Fruit fly (Drosophila melanogaster): Measurements from ENCODE around the gene ATPsynD.

Gene ATPsynD

dm6 chr3R:19094799-19095418 lies at the start of gene ATPsynD, which contains the start of gene mRpL55:
TSS of gene ATPsynD (plus strand) at chr3R:19095000.
TSS of gene mRpL55 (minus strand) at chr3R:19094905.
- TF ChIP-seq usp (GFP tag; optimal IDR thresholded peaks at IDR 0.05) (no peak), EcR (GFP tag; optimal IDR thresholded peaks at IDR 0.05) (no peak), Dll (optimal IDR thresholded peaks at IDR 0.05) (no peak), psq (optimal IDR thresholded peaks at IDR 0.05) (no peak), CG8478 (optimal IDR thresholded peaks at IDR 0.05) (no peak)

- TF ChIP-seq CG8478 (optimal IDR thresholded peaks at IDR 0.05), result no peak
Observed at dm6 chr3R:19051247-19051646, 43.6 kb upstream of the ATPsynD start.

dm6 chr3R:19052475-19052874 lies 42.3 kb upstream of the ATPsynD start:
- no peak for TF ChIP-seq usp (GFP tag; optimal IDR thresholded peaks at IDR 0.05)
- TF ChIP-seq EcR (GFP tag; optimal IDR thresholded peaks at IDR 0.05), result no peak
- no peak for TF ChIP-seq psq (optimal IDR thresholded peaks at IDR 0.05)
- TF ChIP-seq Dll (optimal IDR thresholded peaks at IDR 0.05), result no peak
- TF ChIP-seq pan (optimal IDR thresholded peaks at IDR 0.05), result no peak
- TF ChIP-seq CG8478 (optimal IDR thresholded peaks at IDR 0.05), result no peak

dm6 chr3R:19054839-19055238 lies 40.0 kb upstream of the ATPsynD start:
- TF ChIP-seq pan (optimal IDR thresholded peaks at IDR 0.05) (no peak), usp (GFP tag; optimal IDR thresholded peaks at IDR 0.05) (no peak), CG8478 (optimal IDR thresholded peaks at IDR 0.05) (no peak)

- no peak for TF ChIP-seq CG8478 (optimal IDR thresholded peaks at IDR 0.05)
- TF ChIP-seq psq (optimal IDR thresholded peaks at IDR 0.05), result no peak
- TF ChIP-seq Dll (optimal IDR thresholded peaks at IDR 0.05), result no peak
- no peak for TF ChIP-seq pan (optimal IDR thresholded peaks at IDR 0.05)
- TF ChIP-seq usp (GFP tag; optimal IDR thresholded peaks at IDR 0.05), result no peak
- no peak for TF ChIP-seq EcR (GFP tag; optimal IDR thresholded peaks at IDR 0.05)
Observed at dm6 chr3R:19056884-19057283, 37.9 kb upstream of the ATPsynD start.

dm6 chr3R:19058384-19058783 lies 36.4 kb upstream of the ATPsynD start:
- TF ChIP-seq Dll (optimal IDR thresholded peaks at IDR 0.05) (no peak), usp (GFP tag; optimal IDR thresholded peaks at IDR 0.05) (no peak), EcR (GFP tag; optimal IDR thresholded peaks at IDR 0.05) (no peak), CG8478 (optimal IDR thresholded peaks at IDR 0.05) (no peak), pan (optimal IDR thresholded peaks at IDR 0.05) (no peak), psq (optimal IDR thresholded peaks at IDR 0.05) (no peak)

- TF ChIP-seq pan (optimal IDR thresholded peaks at IDR 0.05), result no peak
Observed at dm6 chr3R:19059285-19059684, 35.5 kb upstream of the ATPsynD start.

dm6 chr3R:19060173-19060572 lies 34.6 kb upstream of the ATPsynD start:
- no peak for TF ChIP-seq psq (optimal IDR thresholded peaks at IDR 0.05)
- TF ChIP-seq usp (GFP tag; optimal IDR thresholded peaks at IDR 0.05), result no peak
- no peak for TF ChIP-seq pan (optimal IDR thresholded peaks at IDR 0.05)
- no peak for TF ChIP-seq EcR (GFP tag; optimal IDR thresholded peaks at IDR 0.05)
- no peak for TF ChIP-seq Dll (optimal IDR thresholded peaks at IDR 0.05)
- TF ChIP-seq CG8478 (optimal IDR thresholded peaks at IDR 0.05), result no peak

dm6 chr3R:19062549-19062948 lies 32.3 kb upstream of the ATPsynD start:
- TF ChIP-seq CG8478 (optimal IDR thresholded peaks at IDR 0.05) (no peak), pan (optimal IDR thresholded peaks at IDR 0.05) (no peak), Dll (optimal IDR thresholded peaks at IDR 0.05) (no peak), EcR (GFP tag; optimal IDR thresholded peaks at IDR 0.05) (no peak), usp (GFP tag; optimal IDR thresholded peaks at IDR 0.05) (no peak), psq (optimal IDR thresholded peaks at IDR 0.05) (no peak)

dm6 chr3R:19064037-19064664 lies 30.6 kb upstream of the ATPsynD start:
- TF ChIP-seq EcR (GFP tag; optimal IDR thresholded peaks at IDR 0.05), result no peak
- no peak for TF ChIP-seq psq (optimal IDR thresholded peaks at IDR 0.05)
- no peak for TF ChIP-seq CG8478 (optimal IDR thresholded peaks at IDR 0.05)
- TF ChIP-seq usp (GFP tag; optimal IDR thresholded peaks at IDR 0.05), result no peak
- TF ChIP-seq Dll (optimal IDR thresholded peaks at IDR 0.05), result no peak
- no peak for TF ChIP-seq pan (optimal IDR thresholded peaks at IDR 0.05)

dm6 chr3R:19065474-19065873 lies 29.3 kb upstream of the ATPsynD start:
- TF ChIP-seq psq (optimal IDR thresholded peaks at IDR 0.05), result no peak
- no peak for TF ChIP-seq Dll (optimal IDR thresholded peaks at IDR 0.05)
- TF ChIP-seq CG8478 (optimal IDR thresholded peaks at IDR 0.05), result no peak
- no peak for TF ChIP-seq pan (optimal IDR thresholded peaks at IDR 0.05)
- no peak for TF ChIP-seq EcR (GFP tag; optimal IDR thresholded peaks at IDR 0.05)
- no peak for TF ChIP-seq usp (GFP tag; optimal IDR thresholded peaks at IDR 0.05)

dm6 chr3R:19066965-19067614 lies 27.7 kb upstream of the ATPsynD start:
- TF ChIP-seq psq (optimal IDR thresholded peaks at IDR 0.05), result no peak
- TF ChIP-seq EcR (GFP tag; optimal IDR thresholded peaks at IDR 0.05), result no peak
- TF ChIP-seq usp (GFP tag; optimal IDR thresholded peaks at IDR 0.05), result no peak
- TF ChIP-seq CG8478 (optimal IDR thresholded peaks at IDR 0.05), result no peak
- TF ChIP-seq Dll (optimal IDR thresholded peaks at IDR 0.05), result no peak
- TF ChIP-seq pan (optimal IDR thresholded peaks at IDR 0.05), result no peak

All from whole organism.